Worm (Caenorhabditis elegans) whole organism, mixed stage, embryonic: ENCODE results near the gene F19G12.9.
"Not testable (repeated sequence)": the region's sequence is repeated elsewhere in the genome, so short reads cannot be mapped to it uniquely, and the experiment has no call there.

Source experiments
- blmp-1 ChIP-seq: fragments of 150-350 bp; optimal IDR thresholded peaks from 2 replicates; lab custom pipeline; 2014; ENCODE audit warnings: missing biosample characterization, missing genetic modification characterization
- ceh-39 ChIP-seq: fragments of 150-350 bp; optimal IDR thresholded peaks from 2 replicates; lab custom pipeline; 2014; ENCODE audit warnings: missing biosample characterization, missing genetic modification characterization
- mep-1 ChIP-seq: fragments of 150-350 bp; optimal IDR thresholded peaks from 2 replicates; lab custom pipeline; 2017; ENCODE audit warnings: missing biosample characterization, missing genetic modification reagents, missing genetic modification characterization, inconsistent platforms
- pha-4 ChIP-seq: fragments of 150-350 bp; optimal IDR thresholded peaks from 2 replicates; lab custom pipeline; 2018; ENCODE audit warnings: missing biosample characterization, missing genetic modification reagents, missing genetic modification characterization
- snpc-4 ChIP-seq: fragments of 150-350 bp; optimal IDR thresholded peaks from 2 replicates; lab custom pipeline; 2014; ENCODE audit warnings: missing biosample characterization, missing genetic modification characterization
- unc-62 ChIP-seq: fragments of 150-350 bp; optimal IDR thresholded peaks from 2 replicates; lab custom pipeline; 2014; ENCODE audit warnings: missing biosample characterization, missing genetic modification reagents, missing genetic modification characterization
- zip-8 ChIP-seq: fragments of 150-350 bp; optimal IDR thresholded peaks from 2 replicates; lab custom pipeline; 2014; ENCODE audit warnings: missing biosample characterization, missing genetic modification characterization

DNA sequence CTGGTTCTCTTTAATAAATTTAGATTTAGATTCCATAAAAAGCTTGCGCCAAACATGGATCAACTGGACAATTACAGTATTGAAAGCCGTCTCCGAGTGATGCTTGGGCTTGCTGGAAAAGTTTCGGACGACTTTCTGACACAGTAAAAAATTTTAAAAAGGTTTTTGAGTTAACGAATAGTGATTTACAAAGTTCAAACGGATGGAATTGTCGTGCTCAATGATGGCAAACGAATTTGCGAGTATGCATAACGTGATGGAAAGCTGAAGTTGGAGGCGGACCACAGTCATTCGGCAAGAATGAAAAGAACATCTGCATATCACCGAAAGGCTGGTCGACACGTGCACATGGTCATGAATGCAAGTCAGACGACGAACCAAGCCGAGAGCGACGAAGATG is 15.0 kb upstream of the F19G12.9 start, which contains the start of gene ZK402.1:
- not testable (repeated sequence) for TF ChIP-seq mep-1; ceh-39; zip-8 (tag; lab: Kevin White, UChicago); snpc-4 (tag; lab: Kevin White, UChicago); pha-4 (tag; lab: Kevin White, UChicago); unc-62 (GFP tag; lab: Kevin White, UChicago); blmp-1 (tag; lab: Kevin White, UChicago)
